Fruit fly (Drosophila melanogaster) whole organism, embryonic: Measurements from ENCODE around the gene Cp18.

ENCODE experiments used
- Bgb ChIP-seq: fragments of 200-800 bp; sonication (Bioruptor generic); IDR thresholded peaks from 2 replicates; pipeline ENCODE4 v1.3.6; 2022; ENCODE audit warnings: missing biosample characterization, missing genetic modification characterization; ENCODE audit not compliant: partially characterized antibody
- CG10267 ChIP-seq: fragments of 200-800 bp; sonication (Bioruptor generic); optimal IDR thresholded peaks from 2 replicates; lab custom pipeline; 2018; ENCODE audit warnings: missing biosample characterization, mild to moderate bottlenecking, missing genetic modification characterization, moderate library complexity
- CG10366 ChIP-seq: fragments of 200-800 bp; sonication (Bioruptor generic); IDR thresholded peaks from 2 replicates; pipeline ENCODE4 v1.3.6; 2022; ENCODE audit warnings: missing biosample characterization, missing genetic modification characterization
- CG1233 ChIP-seq: fragments of 200-800 bp; sonication (Bioruptor generic); optimal IDR thresholded peaks from 4 replicates; lab custom pipeline; 2018; ENCODE audit warnings: missing biosample characterization, mild to moderate bottlenecking, missing genetic modification characterization
- CG13123 ChIP-seq: fragments of 200-800 bp; sonication (Bioruptor generic); optimal IDR thresholded peaks from 2 replicates; lab custom pipeline; 2016; ENCODE audit warnings: missing biosample characterization, missing genetic modification characterization
- CG13624 ChIP-seq: fragments of 200-800 bp; sonication (Bioruptor generic); optimal IDR thresholded peaks from 2 replicates; lab custom pipeline; 2016; ENCODE audit warnings: missing biosample characterization, missing genetic modification characterization
- CG13775 ChIP-seq: fragments of 200-800 bp; sonication (Bioruptor generic); optimal IDR thresholded peaks from 3 replicates; lab custom pipeline; 2017; ENCODE audit warnings: missing biosample characterization, mild to moderate bottlenecking, missing genetic modification characterization
- CG14965 ChIP-seq: fragments of 200-800 bp; sonication (Bioruptor generic); optimal IDR thresholded peaks from 2 replicates; lab custom pipeline; 2016; ENCODE audit warnings: missing biosample characterization, missing genetic modification characterization, borderline replicate concordance
- CG17361 ChIP-seq: fragments of 200-800 bp; sonication (Bioruptor generic); IDR thresholded peaks from 3 replicates; pipeline ENCODE4 v1.3.6; 2022; ENCODE audit warnings: missing biosample characterization, missing genetic modification characterization
- CG17385 ChIP-seq: fragments of 200-800 bp; sonication (Bioruptor generic); optimal IDR thresholded peaks from 3 replicates; lab custom pipeline; 2018; ENCODE audit warnings: missing biosample characterization, mild to moderate bottlenecking, missing genetic modification characterization
- CG30403 ChIP-seq: fragments of 200-800 bp; sonication (Bioruptor generic); optimal IDR thresholded peaks from 3 replicates; lab custom pipeline; 2016; ENCODE audit warnings: missing biosample characterization, missing genetic modification characterization
- CG3065 ChIP-seq: fragments of 200-800 bp; sonication (Bioruptor generic); optimal IDR thresholded peaks from 2 replicates; lab custom pipeline; 2016; ENCODE audit warnings: missing biosample characterization, missing genetic modification characterization
- CG31365 ChIP-seq: fragments of 200-800 bp; sonication (Bioruptor generic); optimal IDR thresholded peaks from 2 replicates; lab custom pipeline; 2018; ENCODE audit warnings: missing biosample characterization, mild to moderate bottlenecking, missing genetic modification characterization
- CG3281 ChIP-seq: fragments of 200-800 bp; sonication (Bioruptor generic); optimal IDR thresholded peaks from 3 replicates; lab custom pipeline; 2017; ENCODE audit warnings: missing biosample characterization, mild to moderate bottlenecking, missing genetic modification characterization
- CG3726 ChIP-seq: fragments of 200-800 bp; sonication (Bioruptor generic); IDR thresholded peaks from 3 replicates; pipeline ENCODE4, ENCODE4 v1.3.6; 2022; ENCODE audit warnings: missing biosample characterization, missing genetic modification characterization
- CG4820 ChIP-seq: fragments of 200-800 bp; sonication (Bioruptor generic); optimal IDR thresholded peaks from 3 replicates; lab custom pipeline; 2016; ENCODE audit warnings: missing biosample characterization, missing genetic modification characterization
- CG6272 ChIP-seq: fragments of 200-800 bp; sonication (Bioruptor generic); IDR thresholded peaks from 2 replicates; pipeline ENCODE4 v1.3.6; 2022; ENCODE audit warnings: missing biosample characterization, missing genetic modification characterization
- CG7372 ChIP-seq: fragments of 200-800 bp; sonication (Bioruptor generic); IDR thresholded peaks from 2 replicates; pipeline ENCODE4 v1.3.6; 2022; ENCODE audit warnings: missing biosample characterization, missing genetic modification characterization
- CG7987 ChIP-seq: fragments of 200-800 bp; sonication (Bioruptor generic); optimal IDR thresholded peaks from 2 replicates; lab custom pipeline; 2018; ENCODE audit warnings: missing biosample characterization, mild to moderate bottlenecking, missing genetic modification characterization, moderate library complexity
- CG8765 ChIP-seq: fragments of 200-800 bp; sonication (Bioruptor generic); IDR thresholded peaks from 2 replicates; pipeline ENCODE4 v1.3.6; 2022; ENCODE audit warnings: missing biosample characterization, missing genetic modification characterization
- CrebB ChIP-seq: fragments of 200-800 bp; sonication (Bioruptor generic); optimal IDR thresholded peaks from 3 replicates; lab custom pipeline; 2018; ENCODE audit warnings: missing biosample characterization, mild to moderate bottlenecking, missing genetic modification characterization
- Elba2 ChIP-seq: fragments of 200-800 bp; sonication (Bioruptor generic); optimal IDR thresholded peaks from 3 replicates; lab custom pipeline; 2016; ENCODE audit warnings: missing biosample characterization, missing genetic modification characterization
- HLH3B ChIP-seq: fragments of 200-800 bp; sonication (Bioruptor generic); IDR thresholded peaks from 2 replicates; pipeline ENCODE4 v1.3.6; 2022; ENCODE audit warnings: missing biosample characterization, missing genetic modification characterization
- HLH54F ChIP-seq: fragments of 200-800 bp; sonication (Bioruptor generic); optimal IDR thresholded peaks from 3 replicates; lab custom pipeline; 2016; ENCODE audit warnings: missing biosample characterization, missing genetic modification characterization
- Meics ChIP-seq: fragments of 200-800 bp; sonication (Bioruptor generic); optimal IDR thresholded peaks from 2 replicates; lab custom pipeline; 2017; ENCODE audit warnings: missing biosample characterization, mild to moderate bottlenecking, missing genetic modification characterization
- Mes4 ChIP-seq: fragments of 200-800 bp; sonication (Bioruptor generic); optimal IDR thresholded peaks from 2 replicates; lab custom pipeline; 2016; ENCODE audit warnings: missing biosample characterization, missing genetic modification characterization
- Sry-δ ChIP-seq: fragments of 200-800 bp; sonication (Bioruptor generic); optimal IDR thresholded peaks from 2 replicates; lab custom pipeline; 2016; ENCODE audit warnings: missing biosample characterization, missing genetic modification characterization
- Trl ChIP-seq, 3 experiments: fragments of >200 bp in 2 of 3; fragments of 200-800 bp in 1 of 3; sonication (Bioruptor generic) in 1 of 3; optimal IDR thresholded peaks; 2 replicates in 1 of 3; 3 replicates in 2 of 3; lab custom pipeline; 2016 to 2017; ENCODE audit warnings: missing biosample characterization in 1 of 3, missing genetic modification characterization in 1 of 3
- YL-1 ChIP-seq: fragments of 200-800 bp; sonication (Bioruptor generic); optimal IDR thresholded peaks from 3 replicates; lab custom pipeline; 2017; ENCODE audit warnings: missing biosample characterization, mild to moderate bottlenecking, missing genetic modification characterization
- bcd ChIP-seq: fragments of 200-800 bp; sonication (Bioruptor generic); optimal IDR thresholded peaks from 2 replicates; lab custom pipeline; 2017; ENCODE audit warnings: missing biosample characterization, mild to moderate bottlenecking, missing genetic modification characterization
- chm ChIP-seq: fragments of 200-800 bp; sonication (Bioruptor generic); IDR thresholded peaks from 2 replicates; pipeline ENCODE4 v1.3.6; 2022; ENCODE audit warnings: missing biosample characterization, missing genetic modification characterization
- cwo ChIP-seq: fragments of 200-800 bp; sonication (Bioruptor generic); optimal IDR thresholded peaks from 3 replicates; lab custom pipeline; 2017; ENCODE audit warnings: missing biosample characterization, missing genetic modification characterization, mild to moderate bottlenecking, moderate library complexity, missing genetic modification reagents
- da ChIP-seq: fragments of 200-800 bp; sonication (Bioruptor generic); optimal IDR thresholded peaks from 2 replicates; lab custom pipeline; 2016; ENCODE audit warnings: missing biosample characterization, missing genetic modification characterization
- dimm ChIP-seq: fragments of 200-800 bp; sonication (Bioruptor generic); IDR thresholded peaks from 2 replicates; pipeline ENCODE4 v1.3.6; 2022; ENCODE audit warnings: missing biosample characterization, missing genetic modification characterization
- dmrt11E ChIP-seq: fragments of 200-800 bp; sonication (Bioruptor generic); optimal IDR thresholded peaks from 3 replicates; lab custom pipeline; 2018; ENCODE audit warnings: missing biosample characterization, mild to moderate bottlenecking, missing genetic modification characterization, moderate library complexity
- grau ChIP-seq: fragments of 200-800 bp; optimal IDR thresholded peaks from 3 replicates; lab custom pipeline; 2019; ENCODE audit warnings: missing biosample characterization, mild to moderate bottlenecking, missing genetic modification characterization, moderate library complexity
- gsb ChIP-seq: fragments of 200-800 bp; sonication (Bioruptor generic); IDR thresholded peaks from 2 replicates; pipeline ENCODE4 v1.3.6; 2022; ENCODE audit warnings: missing biosample characterization, missing genetic modification characterization
- jigr1 ChIP-seq: fragments of 200-800 bp; sonication (Bioruptor generic); IDR thresholded peaks from 3 replicates; pipeline ENCODE4 v1.3.6; 2022; ENCODE audit warnings: missing biosample characterization, missing genetic modification characterization
- maf-S ChIP-seq: fragments of 200-800 bp; sonication (Bioruptor generic); optimal IDR thresholded peaks from 2 replicates; lab custom pipeline; 2016; ENCODE audit warnings: missing biosample characterization, missing genetic modification characterization
- odd ChIP-seq: fragments of 200-800 bp; sonication (Bioruptor generic); optimal IDR thresholded peaks from 2 replicates; lab custom pipeline; 2017; ENCODE audit warnings: missing biosample characterization, mild to moderate bottlenecking, missing genetic modification characterization
- run ChIP-seq: fragments of 200-800 bp; sonication (Bioruptor generic); optimal IDR thresholded peaks from 3 replicates; lab custom pipeline; 2018; ENCODE audit warnings: missing biosample characterization, mild to moderate bottlenecking, missing genetic modification characterization
- sens ChIP-seq: fragments of 200-800 bp; sonication (Bioruptor generic); peaks from one replicate; lab custom pipeline; 2016; ENCODE audit warnings: missing biosample characterization, missing genetic modification characterization
- shn ChIP-seq: fragments of 200-800 bp; sonication (Bioruptor generic); optimal IDR thresholded peaks from 3 replicates; lab custom pipeline; 2016; ENCODE audit warnings: missing biosample characterization, missing genetic modification characterization
- sna ChIP-seq: fragments of 200-800 bp; sonication (Bioruptor generic); IDR thresholded peaks from 2 replicates; pipeline ENCODE4 v1.3.6; 2022; ENCODE audit warnings: missing biosample characterization, missing genetic modification characterization; ENCODE audit not compliant: partially characterized antibody
- tio ChIP-seq: fragments of 200-800 bp; sonication (Bioruptor generic); optimal IDR thresholded peaks from 2 replicates; lab custom pipeline; 2017; ENCODE audit warnings: missing biosample characterization, missing genetic modification characterization, inconsistent platforms
- tna ChIP-seq: fragments of 200-800 bp; sonication (Bioruptor generic); IDR thresholded peaks from 2 replicates; pipeline ENCODE4 v1.3.6; 2022; ENCODE audit warnings: missing biosample characterization, missing genetic modification characterization; ENCODE audit not compliant: partially characterized antibody
- toy ChIP-seq: fragments of 200-800 bp; sonication (Bioruptor generic); IDR thresholded peaks from 2 replicates; pipeline ENCODE4 v1.3.6; 2022; ENCODE audit warnings: missing biosample characterization, missing genetic modification characterization
- trh ChIP-seq: fragments of 200-800 bp; sonication (Bioruptor generic); optimal IDR thresholded peaks from 2 replicates; lab custom pipeline; 2016; ENCODE audit warnings: missing biosample characterization, missing genetic modification characterization
- ttk ChIP-seq: fragments of 200-800 bp; sonication (Bioruptor generic); IDR thresholded peaks from 2 replicates; pipeline ENCODE4 v2.1.2; 2022; ENCODE audit warnings: missing biosample characterization, missing genetic modification characterization
- twi ChIP-seq: fragments of 200-800 bp; optimal IDR thresholded peaks from 2 replicates; lab custom pipeline; 2019; ENCODE audit warnings: missing biosample characterization, mild to moderate bottlenecking, missing genetic modification characterization, moderate library complexity
- tx ChIP-seq: fragments of 200-800 bp; sonication (Bioruptor generic); optimal IDR thresholded peaks from 2 replicates; lab custom pipeline; 2016; ENCODE audit warnings: missing biosample characterization, missing genetic modification characterization
- vvl ChIP-seq: fragments of 200-800 bp; sonication (Bioruptor generic); IDR thresholded peaks from 2 replicates; pipeline ENCODE4 v1.3.6; 2022; ENCODE audit warnings: missing biosample characterization, missing genetic modification characterization

Cp18 gene

dm6 chr3L:8748839-8749238 is 22.2 kb downstream of the Cp18 start:
- TF ChIP-seq CG10366 (GFP tag; lab: Robert Waterston, UW) (peak; percentile 54), trh (GFP tag; lab: Kevin White, UChicago) (no peak), HLH3B (GFP tag; lab: Robert Waterston, UW) (no peak), toy (GFP tag; lab: Robert Waterston, UW) (no peak), odd (GFP tag; lab: Kevin White, UChicago) (no peak), CG1233 (no peak), CG7372 (GFP tag; lab: Robert Waterston, UW) (peak; percentile 49; the same call in 1 of the 2 replicates), tx (no peak), vvl (GFP tag; lab: Robert Waterston, UW) (no peak; the same call in 1 of the 2 replicates), tio (GFP tag; lab: Kevin White, UChicago) (no peak), maf-S (GFP tag; lab: Kevin White, UChicago) (no peak), Trl (optimal IDR thresholded peaks at IDR 0.05; lab: Kevin White, UChicago) (no peak), Trl (GFP tag; optimal IDR thresholded peaks at IDR 0.05; lab: Kevin White, UChicago) (no peak), CG14965 (no peak), Sry-δ (GFP tag; lab: Kevin White, UChicago) (no peak), CG17385 (no peak), YL-1 (GFP tag; lab: Kevin White, UChicago) (no peak), bcd (GFP tag; lab: Kevin White, UChicago) (peak; percentile 25), grau (tag; lab: Kevin White, UChicago) (peak; percentile 27), twi (tag; lab: Kevin White, UChicago) (no peak), CG3065 (GFP tag; lab: Kevin White, UChicago) (no peak), Mes4 (GFP tag; lab: Kevin White, UChicago) (no peak), sens (GFP tag; lab: Kevin White, UChicago) (peak; percentile 37), CG17361 (GFP tag; lab: Robert Waterston, UW) (no peak; the same call in 2 of the 3 replicates), tna (GFP tag; lab: Robert Waterston, UW) (no peak), dimm (GFP tag; lab: Robert Waterston, UW) (no peak), CG3726 (GFP tag; lab: Robert Waterston, UW) (no peak), CG7987 (GFP tag; lab: Kevin White, UChicago) (no peak), CG13123 (GFP tag; lab: Kevin White, UChicago) (no peak), cwo (GFP tag; lab: Kevin White, UChicago) (no peak), da (GFP tag; lab: Kevin White, UChicago) (no peak), chm (GFP tag; lab: Robert Waterston, UW) (no peak), gsb (no peak), Elba2 (no peak), Meics (GFP tag; lab: Kevin White, UChicago) (no peak), HLH54F (GFP tag; lab: Kevin White, UChicago) (no peak), dmrt11E (tag; lab: Kevin White, UChicago) (peak; percentile 31), CG4820 (no peak), CG13775 (no peak), Bgb (GFP tag; lab: Robert Waterston, UW) (peak; percentile 40), CG13624 (GFP tag; lab: Kevin White, UChicago) (no peak), CG10267 (no peak), CG30403 (GFP tag; lab: Kevin White, UChicago) (peak; percentile 26), CrebB (tag; lab: Kevin White, UChicago) (no peak), CG6272 (GFP tag; lab: Robert Waterston, UW) (peak; percentile 19; the same call in 1 of the 2 replicates), sna (GFP tag; lab: Robert Waterston, UW) (no peak), CG8765 (GFP tag; lab: Robert Waterston, UW) (no peak), jigr1 (GFP tag; lab: Robert Waterston, UW) (peak; percentile 65; the same call in 1 of the 3 replicates), shn (GFP tag; lab: Kevin White, UChicago) (no peak), CG3281 (no peak), CG31365 (no peak), run (tag; lab: Kevin White, UChicago) (no peak), ttk (GFP tag; lab: Robert Waterston, UW) (no peak)
